Worm (Caenorhabditis elegans) whole organism, L3 larva: Measurements from ENCODE around the gene R10E11.5.

Source experiments
- ZK546.5 ChIP-seq: sonication (generic microtip); optimal IDR thresholded peaks from 2 replicates; lab custom pipeline; 2017; ENCODE audit warnings: missing biosample characterization, missing genetic modification characterization
- nfya-1 ChIP-seq: sonication (generic microtip); optimal IDR thresholded peaks from 2 replicates; lab custom pipeline; 2017; ENCODE audit warnings: missing genetic modification characterization, mild to moderate bottlenecking, missing compliant biosample characterization, antibody characterized with exemption, moderate library complexity; ENCODE audit not compliant: insufficient read depth

- no peak for TF ChIP-seq ZK546.5 (tag; lab: Kevin White, UChicago)
- peak; percentile 74 for TF ChIP-seq nfya-1 (tag; lab: Kevin White, UChicago)
Measured at ce11 chrIII:9818763-9819162, 29.3 kb upstream of the R10E11.5 start, which contains the start of gene panl-3.
